Worm (Caenorhabditis elegans): Measurements from ENCODE around the gene wago-5.

DNA sequence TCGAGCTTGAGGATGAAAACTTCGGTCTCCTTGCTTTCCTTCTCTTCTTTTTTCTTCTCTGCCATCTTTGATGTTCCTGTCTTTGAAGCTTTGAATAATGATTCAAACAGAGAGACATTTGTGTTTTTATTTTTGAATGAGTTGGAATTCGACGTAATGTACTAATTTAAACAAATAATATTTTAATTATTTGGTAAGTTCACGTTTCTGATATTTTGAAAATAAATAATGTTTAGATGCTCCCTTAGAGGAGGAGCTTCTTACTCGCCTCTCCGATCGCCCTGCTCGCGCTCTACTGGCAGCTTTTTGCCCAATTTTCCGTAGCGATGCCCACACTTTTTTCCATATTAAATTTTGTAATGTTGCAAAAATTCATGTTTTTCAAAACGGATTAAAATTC lies 14.2 kb downstream of the wago-5 start, which contains the start of the genes K05F1.9 and K05F1.1:
- TF ChIP-seq T20F7.1 (GFP tag; optimal IDR thresholded peaks at IDR 0.05) (no peak), fkh-10 (GFP tag; optimal IDR thresholded peaks at IDR 0.05) (no peak), nhr-48 (tag; optimal IDR thresholded peaks at IDR 0.05) (no peak), aha-1 (tag) (no peak), dmd-9 (GFP tag; IDR thresholded peaks at IDR 0.05) (no peak), snpc-4 (tag; optimal IDR thresholded peaks at IDR 0.05) (no peak), unc-39 (tag; optimal IDR thresholded peaks at IDR 0.05) (no peak), mep-1 (tag; optimal IDR thresholded peaks at IDR 0.05) (no peak), spr-3 (GFP tag; optimal IDR thresholded peaks at IDR 0.05) (no peak), mdt-29 (GFP tag; IDR thresholded peaks at IDR 0.05) (no peak), unc-62 (GFP tag; optimal IDR thresholded peaks at IDR 0.05 in 1 of 2) (no peak), unc-62 (tag; optimal IDR thresholded peaks at IDR 0.05) (no peak)

Measured in whole organism, L4 larva.